Fruit fly (Drosophila melanogaster) whole organism, adult: ENCODE measurements around the gene CG44158.

Experiments
- CG11617 ChIP-seq: fragments of 200-800 bp; sonication (Bioruptor generic); optimal IDR thresholded peaks from 2 replicates; lab custom pipeline; 2017; ENCODE audit warnings: mild to moderate bottlenecking, missing biosample characterization, missing genetic modification reagents, missing genetic modification characterization
- CG12768 ChIP-seq: fragments of 200-800 bp; sonication (Bioruptor generic); optimal IDR thresholded peaks from 2 replicates; lab custom pipeline; 2017; ENCODE audit warnings: missing biosample characterization, missing genetic modification characterization, mild to moderate bottlenecking, moderate library complexity, missing genetic modification reagents
- CG14711 ChIP-seq: fragments of 200-800 bp; sonication (Bioruptor generic); optimal IDR thresholded peaks from 2 replicates; lab custom pipeline; 2018; ENCODE audit warnings: missing biosample characterization, mild to moderate bottlenecking, missing genetic modification characterization, moderate library complexity
- CG1620 ChIP-seq: fragments of 200-800 bp; sonication (Bioruptor generic); optimal IDR thresholded peaks from 2 replicates; lab custom pipeline; 2016; ENCODE audit warnings: missing biosample characterization, missing genetic modification characterization
- CG33017 ChIP-seq: fragments of 200-800 bp; sonication (Bioruptor generic); optimal IDR thresholded peaks from 2 replicates; lab custom pipeline; 2018; ENCODE audit warnings: missing biosample characterization, mild to moderate bottlenecking, missing genetic modification characterization, moderate library complexity
- CG5204 ChIP-seq: fragments of 200-800 bp; sonication (Bioruptor generic); optimal IDR thresholded peaks from 2 replicates; lab custom pipeline; 2016; ENCODE audit warnings: missing biosample characterization, missing genetic modification characterization
- CG7045 ChIP-seq: fragments of 200-800 bp; sonication (Bioruptor generic); optimal IDR thresholded peaks from 2 replicates; lab custom pipeline; 2017; ENCODE audit warnings: missing biosample characterization, mild to moderate bottlenecking, missing genetic modification characterization
- CG7101 ChIP-seq: fragments of 200-800 bp; sonication (Bioruptor generic); optimal IDR thresholded peaks from 2 replicates; lab custom pipeline; 2018; ENCODE audit warnings: missing biosample characterization, mild to moderate bottlenecking, missing genetic modification characterization, moderate library complexity
- Clk ChIP-seq: fragments of 200-800 bp; sonication (Bioruptor generic); optimal IDR thresholded peaks from 2 replicates; lab custom pipeline; 2017; ENCODE audit warnings: missing biosample characterization, missing genetic modification characterization
- Crg-1 ChIP-seq: fragments of 200-800 bp; sonication (Bioruptor generic); optimal IDR thresholded peaks from 2 replicates; lab custom pipeline; 2016; ENCODE audit warnings: missing biosample characterization, missing genetic modification characterization
- Hr96 ChIP-seq: fragments of 200-800 bp; sonication (Bioruptor generic); optimal IDR thresholded peaks from 2 replicates; lab custom pipeline; 2016; ENCODE audit warnings: missing biosample characterization, missing genetic modification characterization
- Mnt ChIP-seq: fragments of 200-800 bp; sonication (Bioruptor generic); optimal IDR thresholded peaks from 2 replicates; lab custom pipeline; 2016; ENCODE audit warnings: missing biosample characterization, mild to moderate bottlenecking, missing genetic modification characterization
- bab1 ChIP-seq: fragments of 200-800 bp; sonication (Bioruptor generic); optimal IDR thresholded peaks from 3 replicates; lab custom pipeline; 2019; ENCODE audit warnings: missing biosample characterization, mild to moderate bottlenecking, missing genetic modification characterization, moderate library complexity
- cic ChIP-seq: fragments of 200-800 bp; sonication (Bioruptor generic); optimal IDR thresholded peaks from 2 replicates; lab custom pipeline; 2017; ENCODE audit warnings: missing biosample characterization, mild to moderate bottlenecking, missing genetic modification characterization, moderate library complexity
- cnc ChIP-seq, 2 experiments: fragments of >200 bp; optimal IDR thresholded peaks; 2 replicates each; lab custom pipeline; 2017
- kay ChIP-seq: fragments of 200-800 bp; sonication (Bioruptor generic); peaks from one replicate; lab custom pipeline; 2016; ENCODE audit warnings: missing biosample characterization, missing genetic modification characterization, borderline replicate concordance
- ovo ChIP-seq: fragments of 200-800 bp; sonication (Bioruptor generic); optimal IDR thresholded peaks from 2 replicates; lab custom pipeline; 2016; ENCODE audit warnings: missing biosample characterization, missing genetic modification characterization
- pad ChIP-seq: fragments of 200-800 bp; sonication (Bioruptor generic); optimal IDR thresholded peaks from 3 replicates; lab custom pipeline; 2017; ENCODE audit warnings: missing biosample characterization, missing genetic modification characterization, mild to moderate bottlenecking, moderate library complexity, missing genetic modification reagents
- tj ChIP-seq: fragments of 200-800 bp; sonication (Bioruptor generic); optimal IDR thresholded peaks from 3 replicates; lab custom pipeline; 2017; ENCODE audit warnings: missing biosample characterization, mild to moderate bottlenecking, missing genetic modification characterization, moderate library complexity
- toe ChIP-seq: fragments of 200-800 bp; sonication (Bioruptor generic); optimal IDR thresholded peaks from 2 replicates; lab custom pipeline; 2016; ENCODE audit warnings: missing biosample characterization, missing genetic modification characterization

Gene CG44158

dm6 chr3R:18208479-18208878 is at the start of gene CG44158:
Gene CG44158 (plus strand): TSS chr3R:18208779.
- TF ChIP-seq CG1620 (GFP tag; lab: Kevin White, UChicago) (no peak), bab1 (GFP tag; lab: Kevin White, UChicago) (no peak), Hr96 (no peak), Clk (GFP tag; lab: Kevin White, UChicago) (no peak), kay (no peak), CG7045 (GFP tag; lab: Kevin White, UChicago) (no peak), CG14711 (tag; lab: Kevin White, UChicago) (no peak), toe (GFP tag; lab: Kevin White, UChicago) (no peak), Mnt (GFP tag; lab: Kevin White, UChicago) (no peak), CG5204 (GFP tag; lab: Kevin White, UChicago) (no peak), cic (GFP tag; lab: Kevin White, UChicago) (no peak), pad (GFP tag; lab: Kevin White, UChicago) (no peak), CG11617 (GFP tag; lab: Kevin White, UChicago) (no peak)

- TF ChIP-seq ovo (GFP tag; lab: Kevin White, UChicago) (no peak), Hr96 (no peak), CG33017 (no peak), Mnt (GFP tag; lab: Kevin White, UChicago) (no peak), Clk (GFP tag; lab: Kevin White, UChicago) (no peak), Crg-1 (GFP tag; lab: Kevin White, UChicago) (no peak), toe (GFP tag; lab: Kevin White, UChicago) (no peak), kay (no peak), bab1 (GFP tag; lab: Kevin White, UChicago) (no peak), pad (GFP tag; lab: Kevin White, UChicago) (peak; percentile 92), CG5204 (GFP tag; lab: Kevin White, UChicago) (no peak), tj (no peak), CG11617 (GFP tag; lab: Kevin White, UChicago) (no peak), cic (GFP tag; lab: Kevin White, UChicago) (peak; percentile 82), CG7045 (GFP tag; lab: Kevin White, UChicago) (no peak), CG14711 (tag; lab: Kevin White, UChicago) (no peak)
Observed at dm6 chr3R:18160165-18160814, 48.3 kb upstream of the CG44158 start.

- TF ChIP-seq CG1620 (GFP tag; lab: Kevin White, UChicago) (peak; percentile 80), kay (no peak), Mnt (GFP tag; lab: Kevin White, UChicago) (peak; percentile 44), CG5204 (GFP tag; lab: Kevin White, UChicago) (peak; percentile 79), pad (GFP tag; lab: Kevin White, UChicago) (peak; percentile 66), CG11617 (GFP tag; lab: Kevin White, UChicago) (peak; percentile 70), cnc (optimal IDR thresholded peaks at IDR 0.05; lab: Kevin White, UChicago) (no peak), tj (peak; percentile 68), CG12768 (peak; percentile 84), CG14711 (tag; lab: Kevin White, UChicago) (peak; percentile 73), CG7045 (GFP tag; lab: Kevin White, UChicago) (peak; percentile 66), Clk (GFP tag; lab: Kevin White, UChicago) (peak; percentile 32), CG33017 (peak; percentile 69), bab1 (GFP tag; lab: Kevin White, UChicago) (peak; percentile 72), toe (GFP tag; lab: Kevin White, UChicago) (peak; percentile 75), ovo (GFP tag; lab: Kevin White, UChicago) (peak; percentile 60), Hr96 (peak; percentile 75), Crg-1 (GFP tag; lab: Kevin White, UChicago) (peak; percentile 82), cic (GFP tag; lab: Kevin White, UChicago) (peak; percentile 13), CG7101 (peak; percentile 81)
Observed at dm6 chr3R:18164052-18164722, 44.4 kb upstream of the CG44158 start, which contains the start of the genes CG7218 and Cbp20. Gene CG7218 (minus strand): TSS chr3R:18164397. Gene Cbp20 (plus strand): TSS chr3R:18164661.

dm6 chr3R:18166261-18166720 is 42.3 kb upstream of the CG44158 start:
- TF ChIP-seq Mnt (GFP tag; lab: Kevin White, UChicago) (peak; percentile 43), Clk (GFP tag; lab: Kevin White, UChicago) (no peak), cic (GFP tag; lab: Kevin White, UChicago) (no peak), tj (peak; percentile 25), CG33017 (peak; percentile 11), CG12768 (no peak)

dm6 chr3R:18167173-18167415 is 41.5 kb upstream of the CG44158 start, which contains the start of the genes CG7215 and Prx5:
Gene CG7215 (minus strand): TSS chr3R:18167273.
Gene Prx5 (minus strand): TSS chr3R:18167273.
- TF ChIP-seq CG7045 (GFP tag; lab: Kevin White, UChicago) (no peak), pad (GFP tag; lab: Kevin White, UChicago) (no peak), CG1620 (GFP tag; lab: Kevin White, UChicago) (no peak)
